Fruit fly (Drosophila melanogaster) whole organism, prepupa: ENCODE measurements around the gene CG15221.
A peak's percentile ranks its signal among the peaks of the same experiment; 100 is the strongest.

Source experiments
- Blimp-1 ChIP-seq: fragments of 200-800 bp; sonication (Bioruptor generic); optimal IDR thresholded peaks from 3 replicates; lab custom pipeline; 2017; ENCODE audit warnings: missing biosample characterization, missing genetic modification characterization, mild to moderate bottlenecking, moderate library complexity, missing genetic modification reagents
- CG10631 ChIP-seq: fragments of 200-800 bp; sonication (Bioruptor generic); optimal IDR thresholded peaks from 2 replicates; lab custom pipeline; 2016; ENCODE audit warnings: missing biosample characterization, missing genetic modification characterization
- CG11294 ChIP-seq: fragments of 200-800 bp; sonication (Bioruptor generic); IDR thresholded peaks from 2 replicates; pipeline ENCODE4 v1.3.6; 2022; ENCODE audit warnings: missing biosample characterization, missing genetic modification characterization
- CG11762 ChIP-seq: fragments of 200-800 bp; sonication (Bioruptor generic); optimal IDR thresholded peaks from 3 replicates; lab custom pipeline; 2016; ENCODE audit warnings: missing biosample characterization, missing genetic modification characterization; ENCODE audit not compliant: insufficient read depth
- CG11902 ChIP-seq: fragments of 200-800 bp; sonication (Bioruptor generic); optimal IDR thresholded peaks from 3 replicates; lab custom pipeline; 2016; ENCODE audit warnings: missing biosample characterization, missing genetic modification characterization
- CG1621 ChIP-seq: fragments of 200-800 bp; sonication (Bioruptor generic); optimal IDR thresholded peaks from 3 replicates; lab custom pipeline; 2018; ENCODE audit warnings: missing biosample characterization, mild to moderate bottlenecking, missing genetic modification characterization
- CG3032 ChIP-seq: fragments of 200-800 bp; optimal IDR thresholded peaks from 2 replicates; lab custom pipeline; 2019; ENCODE audit warnings: missing biosample characterization, mild to moderate bottlenecking, missing genetic modification characterization, moderate library complexity
- CG31627 ChIP-seq: fragments of 200-800 bp; sonication (Bioruptor generic); optimal IDR thresholded peaks from 3 replicates; lab custom pipeline; 2016; ENCODE audit warnings: missing biosample characterization, missing genetic modification characterization
- CG32006 ChIP-seq: fragments of 200-800 bp; sonication (Bioruptor generic); optimal IDR thresholded peaks from 3 replicates; lab custom pipeline; 2017; ENCODE audit warnings: missing biosample characterization, mild to moderate bottlenecking, missing genetic modification characterization
- CG34406 ChIP-seq: fragments of 200-800 bp; sonication (Bioruptor generic); optimal IDR thresholded peaks from 3 replicates; lab custom pipeline; 2016; ENCODE audit warnings: missing biosample characterization, missing genetic modification characterization
- CG3919 ChIP-seq: fragments of 200-800 bp; sonication (Bioruptor generic); optimal IDR thresholded peaks from 3 replicates; lab custom pipeline; 2016; ENCODE audit warnings: missing biosample characterization, missing genetic modification characterization
- CG4318 ChIP-seq: fragments of 200-800 bp; sonication (Bioruptor generic); optimal IDR thresholded peaks from 3 replicates; lab custom pipeline; 2017; ENCODE audit warnings: missing biosample characterization, mild to moderate bottlenecking, missing genetic modification characterization
- CG6163 ChIP-seq: fragments of 200-800 bp; sonication (Bioruptor generic); IDR thresholded peaks from 3 replicates; pipeline ENCODE4 v1.3.6; 2022; ENCODE audit warnings: missing biosample characterization, missing genetic modification characterization
- CG6276 ChIP-seq: fragments of 200-800 bp; sonication (Bioruptor generic); optimal IDR thresholded peaks from 2 replicates; lab custom pipeline; 2017; ENCODE audit warnings: missing biosample characterization, mild to moderate bottlenecking, missing genetic modification characterization
- CG6808 ChIP-seq: fragments of 200-800 bp; sonication (Bioruptor generic); optimal IDR thresholded peaks from 3 replicates; lab custom pipeline; 2017; ENCODE audit warnings: missing biosample characterization, missing genetic modification characterization, mild to moderate bottlenecking, moderate library complexity, missing genetic modification reagents
- CG6854 ChIP-seq: fragments of 200-800 bp; sonication (Bioruptor generic); optimal IDR thresholded peaks from 2 replicates; lab custom pipeline; 2017; ENCODE audit warnings: missing biosample characterization, mild to moderate bottlenecking, missing genetic modification characterization
- CG8119 ChIP-seq: fragments of 200-800 bp; sonication (Bioruptor generic); IDR thresholded peaks from 3 replicates; pipeline ENCODE4 v1.3.6; 2022; ENCODE audit warnings: missing biosample characterization, missing genetic modification characterization
- CG8319 ChIP-seq: fragments of 200-800 bp; sonication (Bioruptor generic); optimal IDR thresholded peaks from 3 replicates; lab custom pipeline; 2016; ENCODE audit warnings: missing biosample characterization, missing genetic modification characterization
- CG9139 ChIP-seq: fragments of 200-800 bp; sonication (Bioruptor generic); optimal IDR thresholded peaks from 3 replicates; lab custom pipeline; 2017; ENCODE audit warnings: missing biosample characterization, mild to moderate bottlenecking, missing genetic modification characterization
- Eip75B ChIP-seq: fragments of 200-800 bp; sonication (Bioruptor generic); optimal IDR thresholded peaks from 3 replicates; lab custom pipeline; 2016; ENCODE audit warnings: missing biosample characterization, missing genetic modification characterization
- Eip78C ChIP-seq: fragments of 200-800 bp; sonication (Bioruptor generic); peaks from one replicate; lab custom pipeline; 2016; ENCODE audit warnings: missing biosample characterization, missing genetic modification characterization
- Ets21C ChIP-seq: fragments of 200-800 bp; sonication (Bioruptor generic); optimal IDR thresholded peaks from 3 replicates; lab custom pipeline; 2016; ENCODE audit warnings: missing biosample characterization, missing genetic modification characterization
- Gug ChIP-seq: fragments of 200-800 bp; sonication (Bioruptor generic); IDR thresholded peaks from 2 replicates; pipeline ENCODE4 v1.3.6; 2022; ENCODE audit warnings: missing biosample characterization, missing genetic modification characterization
- Hr38 ChIP-seq: sonication (Bioruptor generic); optimal IDR thresholded peaks from 2 replicates; lab custom pipeline; 2016; ENCODE audit warnings: missing biosample characterization, missing genetic modification characterization
- Hr39 ChIP-seq: fragments of 200-800 bp; sonication (Bioruptor generic); optimal IDR thresholded peaks from 2 replicates; lab custom pipeline; 2016; ENCODE audit warnings: missing biosample characterization, missing genetic modification characterization
- Hr4 ChIP-seq: fragments of 200-800 bp; sonication (Bioruptor generic); optimal IDR thresholded peaks from 3 replicates; lab custom pipeline; 2016; ENCODE audit warnings: missing biosample characterization, missing genetic modification characterization
- Lpt ChIP-seq: fragments of 200-800 bp; sonication (Bioruptor generic); optimal IDR thresholded peaks from 3 replicates; lab custom pipeline; 2016; ENCODE audit warnings: missing biosample characterization, missing genetic modification characterization
- Met ChIP-seq: fragments of 200-800 bp; sonication (Bioruptor generic); optimal IDR thresholded peaks from 3 replicates; lab custom pipeline; 2016; ENCODE audit warnings: missing biosample characterization, missing genetic modification characterization
- Smox ChIP-seq: fragments of 200-800 bp; sonication (Bioruptor generic); optimal IDR thresholded peaks from 3 replicates; lab custom pipeline; 2016; ENCODE audit warnings: missing biosample characterization, missing genetic modification characterization
- Sox102F ChIP-seq: fragments of 200-800 bp; sonication (Bioruptor generic); optimal IDR thresholded peaks from 2 replicates; lab custom pipeline; 2016; ENCODE audit warnings: missing biosample characterization, mild to moderate bottlenecking, missing genetic modification characterization
- Sox14 ChIP-seq: fragments of 200-800 bp; sonication (Bioruptor generic); optimal IDR thresholded peaks from 3 replicates; lab custom pipeline; 2016; ENCODE audit warnings: missing biosample characterization, missing genetic modification characterization
- Sox15 ChIP-seq: fragments of 200-800 bp; sonication (Bioruptor generic); optimal IDR thresholded peaks from 3 replicates; lab custom pipeline; 2016; ENCODE audit warnings: missing biosample characterization, missing genetic modification characterization
- achi ChIP-seq: fragments of 200-800 bp; sonication (Bioruptor generic); optimal IDR thresholded peaks from 3 replicates; lab custom pipeline; 2016; ENCODE audit warnings: missing biosample characterization, missing genetic modification characterization
- acj6 ChIP-seq: fragments of 200-800 bp; sonication (Bioruptor generic); optimal IDR thresholded peaks from 3 replicates; lab custom pipeline; 2016; ENCODE audit warnings: missing biosample characterization, missing genetic modification characterization
- cyc ChIP-seq: fragments of 200-800 bp; sonication (Bioruptor generic); optimal IDR thresholded peaks from 3 replicates; lab custom pipeline; 2016; ENCODE audit warnings: missing biosample characterization, missing genetic modification characterization
- dac ChIP-seq: fragments of 200-800 bp; sonication (Bioruptor generic); optimal IDR thresholded peaks from 2 replicates; lab custom pipeline; 2017; ENCODE audit warnings: missing biosample characterization, mild to moderate bottlenecking, missing genetic modification characterization
- dsx ChIP-seq: fragments of 200-800 bp; optimal IDR thresholded peaks from 3 replicates; lab custom pipeline; 2019; ENCODE audit warnings: missing biosample characterization, mild to moderate bottlenecking, missing genetic modification characterization, moderate library complexity; ENCODE audit not compliant: poor library complexity, severe bottlenecking
- eg ChIP-seq: fragments of 200-800 bp; sonication (Bioruptor generic); IDR thresholded peaks from 3 replicates; pipeline ENCODE4 v1.3.6; 2022; ENCODE audit warnings: missing biosample characterization, missing genetic modification characterization
- esn ChIP-seq: fragments of 200-800 bp; sonication (Bioruptor generic); optimal IDR thresholded peaks from 2 replicates; lab custom pipeline; 2016; ENCODE audit warnings: missing biosample characterization, mild to moderate bottlenecking, missing genetic modification characterization, moderate library complexity
- fd59A ChIP-seq: fragments of 200-800 bp; sonication (Bioruptor generic); optimal IDR thresholded peaks from 2 replicates; lab custom pipeline; 2017; ENCODE audit warnings: missing biosample characterization, mild to moderate bottlenecking, missing genetic modification characterization, missing genetic modification reagents
- fd85E ChIP-seq: fragments of 200-800 bp; sonication (Bioruptor generic); optimal IDR thresholded peaks from 3 replicates; lab custom pipeline; 2016; ENCODE audit warnings: missing biosample characterization, missing genetic modification characterization
- lz ChIP-seq: fragments of 200-800 bp; sonication (Bioruptor generic); optimal IDR thresholded peaks from 3 replicates; lab custom pipeline; 2016; ENCODE audit warnings: missing biosample characterization, missing genetic modification characterization
- net ChIP-seq: fragments of 200-800 bp; sonication (Bioruptor generic); optimal IDR thresholded peaks from 3 replicates; lab custom pipeline; 2016; ENCODE audit warnings: missing biosample characterization, missing genetic modification characterization
- salr ChIP-seq, 2 experiments: fragments of 200-800 bp; sonication (Bioruptor generic); optimal IDR thresholded peaks; 3 replicates each; lab custom pipeline; 2016 to 2018; ENCODE audit warnings: missing biosample characterization in 2 of 2, missing genetic modification characterization in 2 of 2, mild to moderate bottlenecking in 1 of 2
- spab ChIP-seq: fragments of 200-800 bp; sonication (Bioruptor generic); optimal IDR thresholded peaks from 2 replicates; lab custom pipeline; 2017; ENCODE audit warnings: missing biosample characterization, mild to moderate bottlenecking, missing genetic modification characterization, missing genetic modification reagents
- svp ChIP-seq: fragments of 200-800 bp; sonication (Bioruptor generic); peaks from one replicate; lab custom pipeline; 2016; ENCODE audit warnings: missing biosample characterization, missing genetic modification characterization
- vri ChIP-seq: fragments of 200-800 bp; sonication (Bioruptor generic); optimal IDR thresholded peaks from 3 replicates; lab custom pipeline; 2016; ENCODE audit warnings: missing biosample characterization, mild to moderate bottlenecking, missing genetic modification characterization

CG15221 gene

DNA sequence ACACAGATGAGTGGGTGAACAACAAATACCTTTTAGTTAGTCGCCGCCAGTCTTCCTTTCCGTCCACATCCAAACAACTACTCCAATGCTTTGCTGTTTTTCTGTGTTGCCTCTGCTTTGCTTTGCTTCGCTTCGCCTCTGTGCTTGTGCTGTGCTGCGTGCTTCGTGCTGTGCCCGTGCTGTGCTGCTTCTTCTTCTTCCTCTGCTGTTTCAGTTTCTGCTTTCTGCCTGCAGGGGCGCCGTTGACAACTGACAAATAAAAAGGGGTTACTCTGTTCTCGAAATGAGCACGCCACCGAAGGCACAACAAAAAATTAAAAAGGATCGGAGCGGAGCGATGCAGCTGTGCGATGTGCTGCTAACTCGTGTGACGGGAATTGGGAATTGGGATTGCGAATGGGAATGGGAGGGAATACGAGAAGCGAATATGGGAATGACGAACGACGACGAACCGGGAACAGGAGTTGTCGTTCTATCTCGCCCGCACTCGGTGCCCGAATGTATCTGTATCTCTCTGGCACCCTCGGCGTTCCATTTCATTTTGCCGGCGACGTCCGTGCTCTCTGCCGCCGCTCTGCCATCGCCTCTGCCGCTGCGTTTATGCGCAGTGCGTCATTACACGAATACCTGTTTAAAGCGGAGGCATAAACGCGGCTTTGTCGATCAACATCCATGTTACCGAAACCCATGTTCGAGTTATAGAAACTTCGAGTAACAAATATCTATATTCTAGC lies 9.3 kb upstream of the CG15221 start (continued):
- TF ChIP-seq Sox102F (GFP tag; lab: Kevin White, UChicago): peak; percentile 49
- peak; percentile 83 for TF ChIP-seq CG6163
- peak; percentile 55 for TF ChIP-seq CG11294 (GFP tag; lab: Robert Waterston, UW)
- TF ChIP-seq lz (GFP tag; lab: Kevin White, UChicago): peak; percentile 58
- TF ChIP-seq CG6276 (GFP tag; lab: Kevin White, UChicago): no peak
- TF ChIP-seq CG9139 (GFP tag; lab: Kevin White, UChicago): peak; percentile 37
- TF ChIP-seq CG8319 (GFP tag; lab: Kevin White, UChicago): no peak
- TF ChIP-seq Smox (GFP tag; lab: Kevin White, UChicago): no peak
- TF ChIP-seq Met: peak; percentile 47
- TF ChIP-seq Hr4 (GFP tag; lab: Kevin White, UChicago): peak; percentile 50
- no peak for TF ChIP-seq CG6854 (GFP tag; lab: Kevin White, UChicago)
- peak; percentile 85 for TF ChIP-seq svp (GFP tag; lab: Kevin White, UChicago)
- peak; percentile 31 for TF ChIP-seq dac (GFP tag; lab: Kevin White, UChicago)
- TF ChIP-seq eg (GFP tag; lab: Robert Waterston, UW): peak; percentile 73
- TF ChIP-seq Sox14 (GFP tag; lab: Kevin White, UChicago): peak; percentile 43
- no peak for TF ChIP-seq dsx (GFP tag; lab: Kevin White, UChicago)

DNA sequence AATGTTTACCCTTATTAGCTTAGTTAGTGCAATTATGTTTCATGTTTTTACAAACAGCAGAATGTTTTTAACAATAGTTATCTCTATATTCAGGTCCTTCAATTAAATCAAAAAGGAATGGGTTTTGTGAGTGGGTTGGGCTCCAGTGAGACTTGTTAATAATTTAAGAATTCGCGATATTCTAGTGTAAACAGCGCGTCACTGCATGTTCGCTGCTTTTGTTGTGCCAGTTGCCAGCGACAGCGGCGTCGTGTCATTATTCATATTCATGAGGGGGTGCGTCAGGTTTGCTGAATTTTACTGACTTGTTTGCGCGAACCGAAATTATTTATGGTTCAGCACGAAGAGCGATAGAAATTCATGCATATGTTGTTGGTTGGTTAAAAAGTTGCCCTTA lies 8.8 kb upstream of the CG15221 start, which contains the start of gene Amun:
TSS of gene Amun (minus strand) at position 303 of the 397 bp plus-strand sequence.
- TF ChIP-seq Hr38: no peak
- TF ChIP-seq fd85E (GFP tag; lab: Kevin White, UChicago): no peak
- peak; percentile 42 for TF ChIP-seq CG3032
- peak; percentile 11 for TF ChIP-seq achi (GFP tag; lab: Kevin White, UChicago)
- TF ChIP-seq CG6808 (GFP tag; lab: Kevin White, UChicago): peak; percentile 36
- TF ChIP-seq Lpt: no peak
- no peak for TF ChIP-seq CG1621 (tag; lab: Kevin White, UChicago)
- peak; percentile 62 for TF ChIP-seq esn (GFP tag; lab: Kevin White, UChicago)
- no peak for TF ChIP-seq CG34406 (GFP tag; lab: Kevin White, UChicago)
- TF ChIP-seq CG32006 (GFP tag; lab: Kevin White, UChicago): peak; percentile 64
- no peak; the same call in 1 of the 2 replicates for TF ChIP-seq CG11294 (GFP tag; lab: Robert Waterston, UW)
- no peak for TF ChIP-seq Blimp-1
- peak; percentile 38 for TF ChIP-seq dsx (GFP tag; lab: Kevin White, UChicago)
- no peak for TF ChIP-seq CG6854 (GFP tag; lab: Kevin White, UChicago)
- TF ChIP-seq cyc: peak; percentile 25
- peak; percentile 22 for TF ChIP-seq Ets21C (GFP tag; lab: Kevin White, UChicago)
- peak; percentile 44 for TF ChIP-seq net
- TF ChIP-seq Gug (GFP tag; lab: Robert Waterston, UW): no peak
- TF ChIP-seq lz (GFP tag; lab: Kevin White, UChicago): peak; percentile 48
- TF ChIP-seq Eip75B (GFP tag; lab: Kevin White, UChicago): peak; percentile 36
- 0 out of 3 replicates have a peak, but pooled peaks have one; percentile 20 for TF ChIP-seq CG8119 (GFP tag; lab: Robert Waterston, UW)
- TF ChIP-seq vri (GFP tag; lab: Kevin White, UChicago): peak; percentile 41
- peak; percentile 26 for TF ChIP-seq CG3919 (GFP tag; lab: Kevin White, UChicago)
- no peak for TF ChIP-seq CG11762
- peak; percentile 7 for TF ChIP-seq CG11902 (GFP tag; lab: Kevin White, UChicago)
- peak; percentile 57 for TF ChIP-seq acj6 (GFP tag; lab: Kevin White, UChicago)
- no peak for TF ChIP-seq Sox102F (GFP tag; lab: Kevin White, UChicago)
- TF ChIP-seq Hr39 (GFP tag; lab: Kevin White, UChicago): peak; percentile 63
- peak; percentile 16 for TF ChIP-seq CG4318 (GFP tag; lab: Kevin White, UChicago)
- TF ChIP-seq spab (GFP tag; lab: Kevin White, UChicago): peak; percentile 6
- TF ChIP-seq CG6276 (GFP tag; lab: Kevin White, UChicago): peak; percentile 33
- peak; percentile 16 for TF ChIP-seq CG10631 (GFP tag; lab: Kevin White, UChicago)
- peak in 1 of 2 experiments; percentile 63 for TF ChIP-seq salr (GFP tag; optimal IDR thresholded peaks at IDR 0.05; lab: Kevin White, UChicago)
- TF ChIP-seq Met: peak; percentile 40
- TF ChIP-seq CG31627 (GFP tag; lab: Kevin White, UChicago): peak; percentile 62
- TF ChIP-seq Eip78C (GFP tag; lab: Kevin White, UChicago): peak; percentile 59
- TF ChIP-seq Smox (GFP tag; lab: Kevin White, UChicago): peak; percentile 63
- TF ChIP-seq CG6163: no peak; the same call in none of the 3 replicates
- peak; percentile 26 for TF ChIP-seq fd59A (GFP tag; lab: Kevin White, UChicago)
- TF ChIP-seq Sox15 (GFP tag; lab: Kevin White, UChicago): no peak
- peak; percentile 5 for TF ChIP-seq Hr4 (GFP tag; lab: Kevin White, UChicago)
